Fruit fly (Drosophila melanogaster): ENCODE measurements around the gene CG14641.

Gene CG14641

DNA sequence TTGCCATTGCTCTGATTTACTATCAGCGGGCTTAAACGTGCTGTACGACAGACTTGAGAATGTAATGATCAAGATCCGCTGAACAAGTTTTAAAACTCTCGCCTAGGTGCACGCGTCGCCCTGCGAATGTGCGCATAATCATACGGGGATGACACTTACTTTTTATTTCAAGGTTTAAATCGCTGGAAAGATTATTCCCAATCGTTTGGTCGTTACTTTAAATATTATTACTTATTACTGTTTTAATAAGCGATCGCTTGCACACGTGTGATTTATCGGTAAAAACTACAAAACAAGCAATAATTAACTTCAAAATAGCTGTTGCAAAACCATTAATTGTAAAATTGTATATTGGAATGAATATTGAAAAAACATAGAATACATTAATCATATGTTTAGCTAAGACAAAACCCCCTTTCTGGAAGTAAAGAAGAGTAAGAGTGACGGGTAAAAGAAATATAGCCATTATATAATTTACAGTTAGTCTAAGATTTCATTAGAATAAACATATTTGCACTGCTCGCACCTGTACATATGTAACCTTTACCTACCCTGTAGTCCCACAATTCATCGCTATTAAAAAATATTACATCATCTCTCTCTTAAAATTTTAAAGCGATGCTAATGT, 2.9 kb downstream of the CG14641 start, which contains the start of gene DhpD (continued):
- TF ChIP-seq Jarid2 (GFP tag; optimal IDR thresholded peaks at IDR 0.05) = no peak
- TF ChIP-seq CG13894 (tag; optimal IDR thresholded peaks at IDR 0.05) = peak; percentile 78
- peak; percentile 69 for TF ChIP-seq CG17829 (tag; optimal IDR thresholded peaks at IDR 0.05)
- TF ChIP-seq br (optimal IDR thresholded peaks at IDR 0.05) = no peak
- no peak for TF ChIP-seq CG17568 (GFP tag; optimal IDR thresholded peaks at IDR 0.05)
- TF ChIP-seq nmo (GFP tag; optimal IDR thresholded peaks at IDR 0.05) = peak; percentile 66
- peak; percentile 87 for TF ChIP-seq sens (GFP tag)
- TF ChIP-seq dmrt11E (tag; optimal IDR thresholded peaks at IDR 0.05) = no peak
- peak; percentile 29 for TF ChIP-seq CG8944 (GFP tag; optimal IDR thresholded peaks at IDR 0.05)
- TF ChIP-seq CG8359 (GFP tag; optimal IDR thresholded peaks at IDR 0.05; ENCODE audit: borderline replicate concordance) = peak; percentile 6
- no peak for TF ChIP-seq Trl (optimal IDR thresholded peaks at IDR 0.05)
- peak; percentile 13 for TF ChIP-seq Trl (GFP tag; optimal IDR thresholded peaks at IDR 0.05)
- TF ChIP-seq CG30020 (tag; optimal IDR thresholded peaks at IDR 0.05) = peak; percentile 35
- peak; percentile 49 for TF ChIP-seq ranshi (GFP tag; IDR thresholded peaks at IDR 0.05)
- peak; percentile 76 for TF ChIP-seq CG13424 (tag; optimal IDR thresholded peaks at IDR 0.05)
- peak; percentile 67 for TF ChIP-seq Aef1 (GFP tag; IDR thresholded peaks at IDR 0.05)
- peak; percentile 64 for TF ChIP-seq BtbVII (GFP tag; optimal IDR thresholded peaks at IDR 0.05)
- peak; percentile 71 for TF ChIP-seq Max (GFP tag; optimal IDR thresholded peaks at IDR 0.05)
- TF ChIP-seq ewg (GFP tag; optimal IDR thresholded peaks at IDR 0.05) = peak; percentile 27
- peak; percentile 46 for TF ChIP-seq B-H1 (GFP tag; IDR thresholded peaks at IDR 0.05)
- TF ChIP-seq Ada2b (GFP tag; IDR thresholded peaks at IDR 0.05) = peak; percentile 57
- no peak for TF ChIP-seq CG1792 (GFP tag; optimal IDR thresholded peaks at IDR 0.05)
- no peak for TF ChIP-seq CG8924 (tag; optimal IDR thresholded peaks at IDR 0.05)
- TF ChIP-seq exex (tag; optimal IDR thresholded peaks at IDR 0.05) = no peak
- peak; percentile 15 for TF ChIP-seq pita (GFP tag; optimal IDR thresholded peaks at IDR 0.05)
- TF ChIP-seq CG18262 (tag; optimal IDR thresholded peaks at IDR 0.05) = peak; percentile 68
- no peak for TF ChIP-seq CG5953 (GFP tag; IDR thresholded peaks at IDR 0.05)
- TF ChIP-seq gsb (GFP tag; IDR thresholded peaks at IDR 0.05) = peak; percentile 38; the same call in 1 of the 2 replicates
- TF ChIP-seq Awh (GFP tag; IDR thresholded peaks at IDR 0.05) = peak; percentile 48
- no peak for TF ChIP-seq CG17912 (GFP tag; optimal IDR thresholded peaks at IDR 0.05)
- peak; percentile 66 for TF ChIP-seq CG7987 (GFP tag; optimal IDR thresholded peaks at IDR 0.05)
- peak; percentile 49 for TF ChIP-seq CG1647 (GFP tag; optimal IDR thresholded peaks at IDR 0.05)
- peak; percentile 63 for TF ChIP-seq CG12155 (GFP tag; optimal IDR thresholded peaks at IDR 0.05)
- no peak for TF ChIP-seq Ravus (GFP tag; IDR thresholded peaks at IDR 0.05)
- TF ChIP-seq kay (GFP tag; optimal IDR thresholded peaks at IDR 0.05) = no peak
- TF ChIP-seq Lpt (GFP tag; optimal IDR thresholded peaks at IDR 0.05) = no peak
- no peak for TF ChIP-seq CG14050 (GFP tag; IDR thresholded peaks at IDR 0.05)
- peak; percentile 99 for TF ChIP-seq CG10147 (GFP tag; optimal IDR thresholded peaks at IDR 0.05)
- peak; percentile 43 for TF ChIP-seq CG7556 (GFP tag; optimal IDR thresholded peaks at IDR 0.05)
- TF ChIP-seq CG7839 (tag; optimal IDR thresholded peaks at IDR 0.05) = peak; percentile 75
- no peak for TF ChIP-seq fd64A (GFP tag; optimal IDR thresholded peaks at IDR 0.05)
- peak; percentile 79 for TF ChIP-seq lilli (GFP tag; optimal IDR thresholded peaks at IDR 0.05)
- TF ChIP-seq z (GFP tag; IDR thresholded peaks at IDR 0.05) = no peak
- peak; percentile 29 for TF ChIP-seq grn (GFP tag; optimal IDR thresholded peaks at IDR 0.05)
- TF ChIP-seq Dbx (GFP tag; IDR thresholded peaks at IDR 0.05) = peak; percentile 87
- peak; percentile 75 for TF ChIP-seq CG9817 (tag; optimal IDR thresholded peaks at IDR 0.05)
- TF ChIP-seq zen (tag; optimal IDR thresholded peaks at IDR 0.05) = peak; percentile 66
- no peak for TF ChIP-seq NC2α (GFP tag; optimal IDR thresholded peaks at IDR 0.05)
- TF ChIP-seq CG4854 (GFP tag; optimal IDR thresholded peaks at IDR 0.05) = peak; percentile 39
- no peak for TF ChIP-seq Elba2 (GFP tag; optimal IDR thresholded peaks at IDR 0.05)
- TF ChIP-seq repo (GFP tag; optimal IDR thresholded peaks at IDR 0.05) = no peak
- peak; percentile 26 for TF ChIP-seq CG31388 (GFP tag; optimal IDR thresholded peaks at IDR 0.05)

Measured in whole organism, embryonic.